Worm (Caenorhabditis elegans): Measurements from ENCODE around the gene Y17G7B.3.

DNA sequence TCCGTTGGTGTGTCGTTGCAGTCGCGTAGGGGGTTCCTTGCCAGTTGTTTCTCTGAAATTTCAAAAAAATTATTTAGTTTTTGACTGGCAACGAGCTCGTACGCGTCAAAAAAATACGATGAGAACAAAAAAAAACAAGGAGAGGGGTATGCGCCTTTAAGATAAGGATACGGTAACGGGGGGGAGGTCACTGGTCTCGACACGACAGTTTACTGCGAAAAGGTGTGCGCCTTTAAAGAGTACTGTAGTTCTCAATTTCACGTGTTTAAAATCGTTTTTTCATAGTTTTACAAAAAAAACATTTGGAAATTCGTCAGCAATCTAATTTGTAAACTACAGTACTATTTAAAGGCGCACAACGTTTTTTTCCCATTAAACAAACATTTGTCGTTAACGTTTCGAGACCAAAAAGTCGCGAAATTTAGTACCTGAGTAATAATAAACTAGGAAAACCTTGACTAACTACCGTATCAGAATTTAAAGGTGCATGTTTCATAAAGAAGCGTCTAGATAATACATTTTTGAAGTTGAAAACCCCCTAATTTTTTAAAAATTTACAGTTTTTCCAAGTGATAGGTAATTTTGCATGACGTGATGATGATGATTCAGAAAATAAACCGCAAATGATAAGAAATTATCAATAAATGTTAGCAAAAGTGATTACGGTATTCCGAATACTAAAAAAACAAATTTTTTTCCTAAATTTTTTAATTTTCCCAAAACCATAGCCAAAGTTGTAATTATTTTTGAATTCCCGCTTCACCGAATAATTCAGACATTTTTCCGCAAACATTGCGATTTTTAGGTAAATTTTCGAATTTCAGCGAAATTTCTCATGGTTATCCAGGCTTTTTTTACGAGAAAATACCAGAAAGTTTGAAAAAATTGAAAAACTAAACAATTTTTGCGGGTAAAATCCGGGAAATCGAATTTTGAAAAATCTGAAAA is 14.5 kb upstream of the Y17G7B.3 start:
- no peak for TF ChIP-seq med-1 (GFP tag; optimal IDR thresholded peaks at IDR 0.05; ENCODE audit: insufficient read depth)
- no peak for TF ChIP-seq ztf-29 (GFP tag; IDR thresholded peaks at IDR 0.05)
- TF ChIP-seq flt-1 (GFP tag; IDR thresholded peaks at IDR 0.05) = no peak
- TF ChIP-seq T22C8.4 (GFP tag; IDR thresholded peaks at IDR 0.05) = no peak
- no peak for TF ChIP-seq tab-1 (GFP tag; IDR thresholded peaks at IDR 0.05)

Measured in whole organism, midembryonic.